Worm (Caenorhabditis elegans): ENCODE measurements around the gene Y51H4A.937.
"Not testable (repeated sequence)": the region's sequence is repeated elsewhere in the genome, so short reads cannot be mapped to it uniquely, and the experiment has no call there.

Y51H4A.937 gene

ce11 chrIV:16503590-16504217 lies 24.8 kb upstream of the Y51H4A.937 start:
- TF ChIP-seq ztf-1 (GFP tag; conservative IDR thresholded peaks at IDR 0.05), result no peak
- no peak for TF ChIP-seq egl-27 (tag; optimal IDR thresholded peaks at IDR 0.05)
- TF ChIP-seq elt-1 (tag; optimal IDR thresholded peaks at IDR 0.05), result no peak
- no peak for TF ChIP-seq sem-4 (tag; optimal IDR thresholded peaks at IDR 0.05)
- TF ChIP-seq alr-1 (tag; optimal IDR thresholded peaks at IDR 0.05), result no peak
- TF ChIP-seq Y55F3AM.14 (GFP tag; optimal IDR thresholded peaks at IDR 0.05), result no peak
- TF ChIP-seq nhr-21 (tag; optimal IDR thresholded peaks at IDR 0.05), result no peak
- no peak for TF ChIP-seq lin-13 (GFP tag; optimal IDR thresholded peaks at IDR 0.05)
- TF ChIP-seq nhr-25 (tag; optimal IDR thresholded peaks at IDR 0.05), result no peak
- no peak for TF ChIP-seq nhr-6 (tag; optimal IDR thresholded peaks at IDR 0.05)

DNA sequence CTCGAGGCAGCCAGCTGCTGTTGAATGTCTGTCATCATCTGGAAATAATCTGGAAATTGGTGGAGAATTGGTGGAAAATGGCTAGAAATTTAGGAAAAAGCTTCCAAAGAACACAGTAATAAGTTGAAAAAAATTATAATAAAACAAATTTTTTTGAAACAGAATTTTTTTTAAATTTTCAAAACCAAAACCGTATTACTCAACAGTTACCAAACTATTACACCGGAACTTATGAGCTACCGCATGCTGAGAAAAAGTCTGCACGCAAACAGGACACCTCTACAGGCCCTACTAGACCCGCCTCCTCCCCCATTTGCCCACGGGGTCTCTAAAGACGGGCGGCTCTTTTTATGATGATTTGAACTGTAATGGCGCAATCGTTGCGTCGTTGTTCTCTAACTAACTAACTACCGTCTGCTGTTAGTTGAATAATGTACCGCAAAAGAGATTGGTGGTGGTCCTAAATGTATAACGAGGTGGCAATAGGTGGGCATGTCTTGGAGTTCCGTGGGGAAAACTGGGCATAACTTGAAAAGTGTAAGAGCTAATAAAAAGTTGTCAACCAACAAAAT lies 22.8 kb upstream of the Y51H4A.937 start, which contains the start of gene zip-7:
zip-7 (minus strand) TSS at position 51 of the 572 bp plus-strand sequence.
- TF ChIP-seq nhr-23 (tag; optimal IDR thresholded peaks at IDR 0.05) (no peak), ztf-1 (GFP tag; conservative IDR thresholded peaks at IDR 0.05) (no peak)

DNA sequence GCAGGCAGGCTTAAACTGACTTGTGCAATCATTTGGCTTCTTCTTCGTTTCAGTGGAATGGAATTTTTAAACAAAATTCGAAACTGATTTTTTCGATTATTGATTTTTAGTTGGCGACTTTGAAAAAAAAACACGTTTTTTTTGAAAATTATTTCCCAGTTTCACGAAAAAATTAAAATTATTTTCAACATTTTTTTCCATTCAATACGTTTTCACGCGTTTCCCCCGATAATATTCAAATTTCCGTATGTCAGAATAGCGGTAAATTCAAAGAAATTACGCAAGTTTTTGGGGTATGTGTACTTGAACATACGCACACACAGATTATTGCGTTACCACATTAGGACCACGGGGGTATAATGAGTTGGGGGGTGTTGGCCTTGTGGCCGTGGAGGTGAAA lies 21.3 kb upstream of the Y51H4A.937 start, which contains the start of gene Y51H4A.935:
Y51H4A.935 (minus strand) TSS at position 101 of the 400 bp plus-strand sequence.
- not testable (repeated sequence) for TF ChIP-seq unc-39, nhr-129, ceh-16 (tag; optimal IDR thresholded peaks at IDR 0.05)

DNA sequence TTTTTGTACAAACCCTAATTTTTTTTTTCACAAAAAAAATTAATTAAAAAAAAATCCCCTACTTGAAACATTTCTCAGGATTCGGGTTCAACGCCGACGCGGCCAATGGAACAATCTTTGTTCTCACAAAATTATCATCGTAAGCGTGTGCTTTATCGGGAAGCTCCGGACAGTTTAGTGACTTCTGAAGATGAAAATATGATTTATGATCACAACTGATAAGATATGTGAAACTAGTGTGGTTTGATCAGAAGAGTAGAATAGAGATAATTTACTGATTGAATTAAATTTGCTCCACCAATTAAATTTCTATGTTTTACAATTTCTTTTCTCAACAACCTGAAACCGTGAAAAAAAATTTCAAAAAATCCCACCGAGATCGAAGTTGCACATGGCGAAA lies 3.5 kb upstream of the Y51H4A.937 start:
- TF ChIP-seq peb-1 (tag; optimal IDR thresholded peaks at IDR 0.05) (no peak), mab-5 (tag; optimal IDR thresholded peaks at IDR 0.05) (no peak)

DNA sequence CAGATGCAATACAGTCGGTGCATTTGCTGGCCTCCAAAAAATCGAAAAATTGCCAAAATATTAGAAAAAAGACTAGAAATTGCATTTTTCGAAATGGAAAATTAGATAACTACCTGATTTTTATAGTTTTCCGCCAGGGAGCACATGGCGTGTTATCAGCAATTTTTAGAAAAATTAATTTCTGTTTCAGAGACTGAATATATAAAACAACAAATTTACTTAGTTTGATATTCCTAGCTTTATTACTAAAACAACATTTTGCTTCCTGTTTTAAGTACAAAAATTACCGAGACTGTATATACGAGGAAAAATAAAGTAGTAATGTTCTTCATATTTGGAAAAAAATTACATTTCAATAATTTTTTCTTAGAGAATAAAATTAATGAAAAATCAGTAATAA lies 2.4 kb upstream of the Y51H4A.937 start, which contains the start of gene Y51H4A.5:
Y51H4A.5 (minus strand) TSS at position 101 of the 400 bp plus-strand sequence.
- TF ChIP-seq elt-1 (tag; optimal IDR thresholded peaks at IDR 0.05), result no peak
- no peak for TF ChIP-seq ZK546.5 (tag; optimal IDR thresholded peaks at IDR 0.05)
- TF ChIP-seq nhr-23 (tag; optimal IDR thresholded peaks at IDR 0.05), result no peak

DNA sequence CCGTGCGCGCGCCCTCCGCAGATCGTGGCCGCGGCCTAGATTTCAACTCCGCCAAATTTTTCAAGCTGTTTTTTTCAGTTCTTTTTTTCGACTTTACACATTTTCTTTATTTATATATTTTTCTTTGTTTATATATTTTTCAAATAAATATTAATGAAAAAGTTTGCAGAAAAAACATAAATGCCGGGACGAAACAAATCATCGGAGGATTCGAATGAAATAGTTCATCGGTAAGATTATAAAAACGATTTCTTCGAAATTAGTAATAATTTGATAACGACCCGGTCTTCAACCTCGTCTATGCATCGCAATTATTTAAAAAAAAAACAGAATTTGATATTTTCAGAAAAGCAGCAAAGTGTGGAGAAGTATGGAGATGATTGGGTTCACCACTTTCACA lies 4.9 kb downstream of the Y51H4A.937 start, which contains the start of gene Y51H4A.6:
Y51H4A.6 (plus strand) TSS at position 301 of the 400 bp plus-strand sequence.
- TF ChIP-seq gmeb-1 (tag; optimal IDR thresholded peaks at IDR 0.05) (no peak), mbf-1 (tag; optimal IDR thresholded peaks at IDR 0.05) (no peak), nhr-11 (tag; optimal IDR thresholded peaks at IDR 0.05) (no peak), ama-1 (optimal IDR thresholded peaks at IDR 0.05) (no peak)

DNA sequence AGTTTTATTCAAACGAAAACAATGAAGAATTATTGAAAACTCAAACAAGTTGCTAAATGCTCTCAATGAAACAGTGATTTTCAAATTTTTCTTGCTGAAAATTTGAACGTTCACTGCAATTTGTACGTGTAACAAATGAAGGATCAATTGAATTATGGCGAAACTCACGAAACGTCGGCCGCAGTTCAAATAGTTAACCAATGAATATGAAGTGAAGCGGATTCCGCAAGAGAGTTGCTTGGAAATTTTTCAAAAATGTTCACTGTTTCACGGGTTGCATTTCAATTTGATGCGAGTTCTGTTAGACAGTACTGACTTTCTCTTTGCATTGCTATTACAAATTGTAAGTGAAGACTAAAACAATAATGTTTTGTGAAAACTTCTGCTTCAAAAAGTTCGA lies 6.4 kb downstream of the Y51H4A.937 start:
- TF ChIP-seq elt-3 (tag; optimal IDR thresholded peaks at IDR 0.05), result no peak
- TF ChIP-seq sma-9 (GFP tag; optimal IDR thresholded peaks at IDR 0.05), result no peak
- TF ChIP-seq sma-9 (tag; optimal IDR thresholded peaks at IDR 0.05), result no peak
- no peak for TF ChIP-seq Y55F3AM.14 (GFP tag; optimal IDR thresholded peaks at IDR 0.05)
- no peak for TF ChIP-seq nhr-6 (tag; optimal IDR thresholded peaks at IDR 0.05)
- TF ChIP-seq ama-1 (optimal IDR thresholded peaks at IDR 0.05), result no peak
- no peak for TF ChIP-seq nhr-21 (tag; optimal IDR thresholded peaks at IDR 0.05)
- no peak for TF ChIP-seq skn-1 (tag; optimal IDR thresholded peaks at IDR 0.05)
- TF ChIP-seq nhr-23 (tag; optimal IDR thresholded peaks at IDR 0.05), result no peak
- TF ChIP-seq ztf-1 (GFP tag; conservative IDR thresholded peaks at IDR 0.05), result no peak
- TF ChIP-seq elt-1 (tag; optimal IDR thresholded peaks at IDR 0.05), result no peak
- no peak for TF ChIP-seq nhr-237 (tag; optimal IDR thresholded peaks at IDR 0.05)
- TF ChIP-seq egl-27 (tag; optimal IDR thresholded peaks at IDR 0.05), result no peak
- TF ChIP-seq lin-13 (GFP tag; optimal IDR thresholded peaks at IDR 0.05), result no peak
- TF ChIP-seq zag-1 (tag; optimal IDR thresholded peaks at IDR 0.05), result no peak

ce11 chrIV:16540540-16540939 lies 12.1 kb downstream of the Y51H4A.937 start:
- TF ChIP-seq aly-2 (tag; optimal IDR thresholded peaks at IDR 0.05), result no peak
- TF ChIP-seq sem-4 (tag; optimal IDR thresholded peaks at IDR 0.05), result no peak
- TF ChIP-seq peb-1 (tag; optimal IDR thresholded peaks at IDR 0.05), result no peak
- no peak for TF ChIP-seq alr-1 (tag; optimal IDR thresholded peaks at IDR 0.05)
- TF ChIP-seq mdl-1 (tag; optimal IDR thresholded peaks at IDR 0.05), result no peak
- no peak for TF ChIP-seq ceh-16 (tag; optimal IDR thresholded peaks at IDR 0.05)
- TF ChIP-seq ZK546.5 (tag; optimal IDR thresholded peaks at IDR 0.05), result no peak
- no peak for TF ChIP-seq ztf-1 (GFP tag; conservative IDR thresholded peaks at IDR 0.05)
- no peak for TF ChIP-seq lsy-2 (tag; optimal IDR thresholded peaks at IDR 0.05)
- no peak for TF ChIP-seq nhr-6 (tag; optimal IDR thresholded peaks at IDR 0.05)

Data from whole organism, L2 larva.